Worm (Caenorhabditis elegans) whole organism, late embryonic: ENCODE measurements around the gene gmap-1.

Experiments
- C38D4.7 ChIP-seq: fragments of 200-800 bp; sonication (Bioruptor generic); optimal IDR thresholded peaks from 2 replicates; lab custom pipeline; 2018; ENCODE audit warnings: mild to moderate bottlenecking, missing genetic modification characterization, moderate library complexity, missing compliant biosample characterization
- ama-1 ChIP-seq: fragments of 150-350 bp; optimal IDR thresholded peaks from 2 replicates; lab custom pipeline; 2014
- ceh-19 ChIP-seq: fragments of 200-800 bp; sonication (Bioruptor generic); optimal IDR thresholded peaks from 2 replicates; lab custom pipeline; 2018; ENCODE audit warnings: mild to moderate bottlenecking, missing genetic modification characterization, missing compliant biosample characterization
- ceh-24 ChIP-seq: sonication (generic microtip); optimal IDR thresholded peaks from 2 replicates; lab custom pipeline; 2016; ENCODE audit warnings: mild to moderate bottlenecking, missing genetic modification characterization, missing compliant biosample characterization
- ceh-9 ChIP-seq: sonication (generic microtip); optimal IDR thresholded peaks from 2 replicates; lab custom pipeline; 2016; ENCODE audit warnings: mild to moderate bottlenecking, missing genetic modification characterization, inconsistent platforms, missing compliant biosample characterization
- dmd-4 ChIP-seq: sonication (generic microtip); optimal IDR thresholded peaks from 2 replicates; lab custom pipeline; 2016; ENCODE audit warnings: borderline replicate concordance, missing genetic modification characterization, missing compliant biosample characterization
- ets-4 ChIP-seq: sonication (generic microtip); optimal IDR thresholded peaks from 2 replicates; lab custom pipeline; 2016; ENCODE audit warnings: missing genetic modification characterization, missing compliant biosample characterization
- pag-3 ChIP-seq: sonication (generic microtip); optimal IDR thresholded peaks from 2 replicates; lab custom pipeline; 2016; ENCODE audit warnings: missing compliant biosample characterization, missing genetic modification characterization, borderline replicate concordance
- pqm-1 ChIP-seq: sonication (generic microtip); optimal IDR thresholded peaks from 2 replicates; lab custom pipeline; 2016; ENCODE audit warnings: missing genetic modification characterization, missing compliant biosample characterization
- sdc-2 ChIP-seq: sonication (generic microtip); optimal IDR thresholded peaks from 2 replicates; lab custom pipeline; 2016; ENCODE audit warnings: missing genotype, missing genetic modification characterization, missing compliant biosample characterization
- tbx-2 ChIP-seq: sonication (generic microtip); optimal IDR thresholded peaks from 2 replicates; lab custom pipeline; 2016; ENCODE audit warnings: missing genetic modification characterization, missing compliant biosample characterization

DNA sequence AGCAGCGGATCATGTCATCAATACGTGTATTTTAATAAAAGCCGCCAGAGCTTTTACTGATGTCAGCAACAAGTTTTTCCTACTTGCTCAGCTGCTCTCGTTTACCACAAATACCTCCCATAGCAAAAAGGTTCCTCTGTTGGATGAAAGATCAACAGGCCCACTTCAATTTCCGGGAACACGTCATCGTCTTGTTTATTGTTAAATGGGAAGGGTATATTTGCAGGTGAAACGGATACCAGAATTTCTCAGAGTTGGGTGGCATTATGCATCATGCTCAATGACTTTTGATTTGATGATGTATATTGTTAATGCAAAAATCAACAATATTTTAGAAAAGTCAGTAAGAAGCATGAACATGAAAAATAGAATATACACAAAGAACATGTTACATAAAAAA, 16.4 kb upstream of the gmap-1 start:
- TF ChIP-seq ceh-24 (tag; lab: Kevin White, UChicago), result no peak
- no peak for TF ChIP-seq C38D4.7 (GFP tag; lab: Kevin White, UChicago)
- TF ChIP-seq dmd-4 (tag; lab: Kevin White, UChicago), result no peak
- no peak for TF ChIP-seq ceh-19
- no peak for TF ChIP-seq ama-1 (lab: Kevin White, UChicago)
- TF ChIP-seq tbx-2, result no peak
- TF ChIP-seq pqm-1 (tag; lab: Kevin White, UChicago), result no peak
- no peak for TF ChIP-seq pag-3 (tag; lab: Kevin White, UChicago)
- TF ChIP-seq ceh-9 (tag; lab: Kevin White, UChicago), result no peak
- no peak for TF ChIP-seq ets-4 (tag; lab: Kevin White, UChicago)
- TF ChIP-seq sdc-2 (tag; lab: Kevin White, UChicago), result no peak
